Worm (Caenorhabditis elegans) whole organism, L2 larva: ENCODE data around the gene Y57A10A.24.

Source experiments
- F13H6.1 ChIP-seq: sonication (generic microtip); optimal IDR thresholded peaks from 2 replicates; lab custom pipeline; 2016; ENCODE audit warnings: missing genetic modification characterization, missing compliant biosample characterization
- ama-1 ChIP-seq: fragments of 150-350 bp; optimal IDR thresholded peaks from 2 replicates; lab custom pipeline; 2018; ENCODE audit warnings: inconsistent platforms
- blmp-1 ChIP-seq: sonication (generic microtip); optimal IDR thresholded peaks from 2 replicates; lab custom pipeline; 2017; ENCODE audit warnings: missing genetic modification characterization, mild to moderate bottlenecking, missing compliant biosample characterization, antibody characterized with exemption, moderate library complexity; ENCODE audit not compliant: insufficient read depth
- egl-27 ChIP-seq: sonication (generic microtip); optimal IDR thresholded peaks from 3 replicates; lab custom pipeline; 2017; ENCODE audit warnings: missing biosample characterization, missing genetic modification reagents, missing genetic modification characterization
- lin-13 ChIP-seq: fragments of 150-350 bp; optimal IDR thresholded peaks from 2 replicates; lab custom pipeline; 2014; ENCODE audit warnings: missing biosample characterization, missing genetic modification reagents, missing genetic modification characterization
- mdl-1 ChIP-seq, 2 experiments: fragments of 150-350 bp in 1 of 2; sonication (generic microtip) in 1 of 2; optimal IDR thresholded peaks; 2 replicates each; lab custom pipeline; 2017; ENCODE audit warnings: missing biosample characterization in 2 of 2, missing genetic modification characterization in 2 of 2
- nhr-25 ChIP-seq: fragments of 150-350 bp; sonication (generic microtip); optimal IDR thresholded peaks from 3 replicates; lab custom pipeline; 2014; ENCODE audit warnings: missing biosample characterization, missing genetic modification characterization
- snpc-4 ChIP-seq: fragments of 150-350 bp; optimal IDR thresholded peaks from 2 replicates; lab custom pipeline; 2014; ENCODE audit warnings: missing biosample characterization, missing genetic modification characterization
- ztf-4 ChIP-seq: fragments of 150-350 bp; optimal IDR thresholded peaks from 2 replicates; lab custom pipeline; 2014; ENCODE audit warnings: missing biosample characterization, missing genetic modification characterization

DNA sequence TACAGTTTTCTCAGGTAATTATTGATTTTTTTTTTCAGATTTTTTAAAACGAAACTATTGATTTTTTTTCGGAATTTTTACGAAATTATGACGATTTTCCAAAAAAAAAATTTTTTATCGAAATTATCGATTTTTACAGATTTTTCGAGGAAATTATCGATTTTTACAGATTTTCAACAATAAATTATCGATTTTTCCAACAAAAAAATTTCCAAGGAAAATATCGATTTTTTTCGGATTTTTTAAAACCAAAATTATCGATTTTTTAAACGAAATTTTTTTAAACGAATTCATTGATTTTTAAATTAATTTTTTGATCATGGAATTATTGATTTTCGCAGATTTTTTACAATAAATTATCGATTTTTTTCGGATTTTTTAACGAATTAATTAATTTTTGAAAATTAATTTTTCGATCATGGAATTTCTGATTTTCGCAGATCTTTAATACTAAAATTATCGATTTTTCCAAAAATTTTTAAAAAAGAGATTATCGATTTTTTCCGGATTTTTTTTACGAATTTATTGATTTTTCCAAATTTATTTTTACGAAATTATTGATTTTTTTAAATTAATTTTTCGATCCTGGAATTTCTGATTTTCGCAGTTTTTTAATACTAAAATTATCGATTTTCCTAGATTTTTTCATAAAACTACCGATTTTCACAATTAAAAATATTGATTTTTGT lies 12.9 kb downstream of the Y57A10A.24 start:
- TF ChIP-seq snpc-4 (tag; lab: Kevin White, UChicago), result no peak
- no peak for TF ChIP-seq nhr-25
- no peak for TF ChIP-seq egl-27
- no peak for TF ChIP-seq mdl-1 (tag; optimal IDR thresholded peaks at IDR 0.05; lab: Kevin White, UChicago)
- TF ChIP-seq ztf-4 (tag; lab: Kevin White, UChicago), result no peak
- TF ChIP-seq ama-1 (lab: Kevin White, UChicago), result no peak
- TF ChIP-seq lin-13 (GFP tag; lab: Kevin White, UChicago), result no peak
- no peak for TF ChIP-seq blmp-1
- TF ChIP-seq F13H6.1 (tag; lab: Kevin White, UChicago), result no peak
